Worm (Caenorhabditis elegans) whole organism, late embryonic: Measurements from ENCODE around the gene glr-4.
A peak's percentile ranks its signal among the peaks of the same experiment; 100 is the strongest.

ENCODE experiments used
- C08G9.2 ChIP-seq: sonication (generic microtip); optimal IDR thresholded peaks from 2 replicates; lab custom pipeline; 2016; ENCODE audit warnings: mild to moderate bottlenecking, missing genetic modification characterization, moderate library complexity, missing compliant biosample characterization
- F13H6.1 ChIP-seq: sonication (generic microtip); optimal IDR thresholded peaks from 2 replicates; lab custom pipeline; 2016; ENCODE audit warnings: missing genetic modification characterization, missing compliant biosample characterization
- Y22D7AL.16 ChIP-seq: sonication (generic microtip); optimal IDR thresholded peaks from 2 replicates; lab custom pipeline; 2016; ENCODE audit warnings: missing genetic modification characterization, missing compliant biosample characterization
- ahr-1 ChIP-seq: sonication (generic microtip); optimal IDR thresholded peaks from 2 replicates; lab custom pipeline; 2016; ENCODE audit warnings: missing genetic modification characterization, missing compliant biosample characterization
- ceh-18 ChIP-seq: sonication (generic microtip); optimal IDR thresholded peaks from 2 replicates; lab custom pipeline; 2016; ENCODE audit warnings: missing genetic modification characterization, missing compliant biosample characterization
- ceh-19 ChIP-seq: fragments of 200-800 bp; sonication (Bioruptor generic); optimal IDR thresholded peaks from 2 replicates; lab custom pipeline; 2018; ENCODE audit warnings: mild to moderate bottlenecking, missing genetic modification characterization, missing compliant biosample characterization
- ceh-24 ChIP-seq: sonication (generic microtip); optimal IDR thresholded peaks from 2 replicates; lab custom pipeline; 2016; ENCODE audit warnings: mild to moderate bottlenecking, missing genetic modification characterization, missing compliant biosample characterization
- ceh-34 ChIP-seq: sonication (generic microtip); optimal IDR thresholded peaks from 2 replicates; lab custom pipeline; 2016; ENCODE audit warnings: mild to moderate bottlenecking, missing genetic modification characterization, missing compliant biosample characterization
- dve-1 ChIP-seq: sonication (generic microtip); optimal IDR thresholded peaks from 2 replicates; lab custom pipeline; 2017; ENCODE audit warnings: antibody characterized with exemption, mild to moderate bottlenecking, missing genetic modification characterization, missing compliant biosample characterization
- elt-2 ChIP-seq: sonication (generic microtip); optimal IDR thresholded peaks from 2 replicates; lab custom pipeline; 2016; ENCODE audit warnings: missing genetic modification reagents, missing genetic modification characterization, missing compliant biosample characterization
- elt-4 ChIP-seq: sonication (generic microtip); optimal IDR thresholded peaks from 2 replicates; lab custom pipeline; 2016; ENCODE audit warnings: missing genetic modification characterization, missing compliant biosample characterization
- ets-4 ChIP-seq: sonication (generic microtip); optimal IDR thresholded peaks from 2 replicates; lab custom pipeline; 2016; ENCODE audit warnings: missing genetic modification characterization, missing compliant biosample characterization
- eyg-1 ChIP-seq: sonication (generic microtip); optimal IDR thresholded peaks from 2 replicates; lab custom pipeline; 2016; ENCODE audit warnings: missing genotype, missing genetic modification characterization, missing compliant biosample characterization
- fkh-10 ChIP-seq: fragments of 150-350 bp; optimal IDR thresholded peaks from 2 replicates; lab custom pipeline; 2014; ENCODE audit warnings: missing biosample characterization, missing genetic modification reagents, missing genetic modification characterization
- fkh-6 ChIP-seq: sonication (generic microtip); optimal IDR thresholded peaks from 2 replicates; lab custom pipeline; 2016; ENCODE audit warnings: missing genetic modification characterization, missing compliant biosample characterization
- gmeb-2 ChIP-seq: sonication (generic microtip); optimal IDR thresholded peaks from 2 replicates; lab custom pipeline; 2016; ENCODE audit warnings: missing genetic modification characterization, inconsistent platforms, missing compliant biosample characterization
- hlh-13 ChIP-seq: fragments of 200-800 bp; sonication (Bioruptor generic); optimal IDR thresholded peaks from 2 replicates; lab custom pipeline; 2018; ENCODE audit warnings: mild to moderate bottlenecking, missing genetic modification characterization, missing compliant biosample characterization
- hlh-15 ChIP-seq: sonication (generic microtip); optimal IDR thresholded peaks from 2 replicates; lab custom pipeline; 2016; ENCODE audit warnings: missing genetic modification characterization, missing compliant biosample characterization
- hlh-30 ChIP-seq: sonication (generic microtip); optimal IDR thresholded peaks from 2 replicates; lab custom pipeline; 2017; ENCODE audit warnings: antibody characterized with exemption, missing genetic modification characterization, missing compliant biosample characterization; ENCODE audit not compliant: insufficient read depth
- hlh-6 ChIP-seq: sonication (generic microtip); optimal IDR thresholded peaks from 2 replicates; lab custom pipeline; 2016; ENCODE audit warnings: missing genotype, missing genetic modification characterization, missing compliant biosample characterization
- lim-6 ChIP-seq: sonication (generic microtip); optimal IDR thresholded peaks from 2 replicates; lab custom pipeline; 2016; ENCODE audit warnings: missing genetic modification characterization, missing compliant biosample characterization
- lin-11 ChIP-seq: fragments of 200-800 bp; sonication (Bioruptor generic); optimal IDR thresholded peaks from 2 replicates; lab custom pipeline; 2018; ENCODE audit warnings: mild to moderate bottlenecking, missing genetic modification characterization, missing compliant biosample characterization
- mec-3 ChIP-seq: sonication (generic microtip); optimal IDR thresholded peaks from 2 replicates; lab custom pipeline; 2016; ENCODE audit warnings: borderline replicate concordance, missing genetic modification characterization, missing compliant biosample characterization
- nfya-1 ChIP-seq: sonication (generic microtip); optimal IDR thresholded peaks from 2 replicates; lab custom pipeline; 2017; ENCODE audit warnings: missing genetic modification characterization, mild to moderate bottlenecking, missing compliant biosample characterization, antibody characterized with exemption, moderate library complexity
- odd-2 ChIP-seq: sonication (generic microtip); optimal IDR thresholded peaks from 2 replicates; lab custom pipeline; 2017; ENCODE audit warnings: antibody characterized with exemption, mild to moderate bottlenecking, missing genetic modification characterization, missing compliant biosample characterization
- pqm-1 ChIP-seq: sonication (generic microtip); optimal IDR thresholded peaks from 2 replicates; lab custom pipeline; 2016; ENCODE audit warnings: missing genetic modification characterization, missing compliant biosample characterization
- pros-1 ChIP-seq: fragments of 150-350 bp; optimal IDR thresholded peaks from 2 replicates; lab custom pipeline; 2014; ENCODE audit warnings: missing biosample characterization, missing genetic modification reagents, missing genetic modification characterization
- ref-2 ChIP-seq: sonication (generic microtip); optimal IDR thresholded peaks from 2 replicates; lab custom pipeline; 2016; ENCODE audit warnings: missing genetic modification characterization, missing compliant biosample characterization
- rnt-1 ChIP-seq: sonication (generic microtip); optimal IDR thresholded peaks from 2 replicates; lab custom pipeline; 2016; ENCODE audit warnings: missing genetic modification characterization, missing compliant biosample characterization
- sdc-2 ChIP-seq: sonication (generic microtip); optimal IDR thresholded peaks from 2 replicates; lab custom pipeline; 2016; ENCODE audit warnings: missing genotype, missing genetic modification characterization, missing compliant biosample characterization
- sox-2 ChIP-seq: fragments of 200-800 bp; sonication (Bioruptor generic); IDR thresholded peaks from 2 replicates; pipeline ENCODE4 v1.3.6; 2022; ENCODE audit warnings: missing genetic modification reagents, missing genetic modification characterization, missing compliant biosample characterization
- tbx-7 ChIP-seq: sonication (generic microtip); optimal IDR thresholded peaks from 2 replicates; lab custom pipeline; 2016; ENCODE audit warnings: missing genotype, missing genetic modification characterization, missing compliant biosample characterization
- unc-42 ChIP-seq: sonication (generic microtip); optimal IDR thresholded peaks from 2 replicates; lab custom pipeline; 2016; ENCODE audit warnings: missing genotype, missing genetic modification characterization, missing compliant biosample characterization
- unc-55 ChIP-seq: sonication (generic microtip); optimal IDR thresholded peaks from 2 replicates; lab custom pipeline; 2017; ENCODE audit warnings: missing biosample characterization, missing genetic modification reagents, missing genetic modification characterization
- unc-86 ChIP-seq: sonication (generic microtip); optimal IDR thresholded peaks from 2 replicates; lab custom pipeline; 2016; ENCODE audit warnings: missing genetic modification characterization, missing compliant biosample characterization
- zip-5 ChIP-seq: sonication (generic microtip); optimal IDR thresholded peaks from 2 replicates; lab custom pipeline; 2016; ENCODE audit warnings: missing genetic modification characterization, missing compliant biosample characterization

glr-4 gene

ce11 chrII:7783467-7783959 lies 10.6 kb downstream of the glr-4 start, which contains the start of gene skr-17:
Gene skr-17, plus strand, starts transcription at chrII:7783517.
- no peak for TF ChIP-seq ahr-1 (tag; lab: Kevin White, UChicago)

- no peak for TF ChIP-seq ref-2 (tag; lab: Kevin White, UChicago)
- no peak for TF ChIP-seq Y22D7AL.16 (tag; lab: Kevin White, UChicago)
- no peak for TF ChIP-seq eyg-1
- no peak for TF ChIP-seq ets-4
- TF ChIP-seq ceh-18 (tag; lab: Kevin White, UChicago): no peak
- no peak for TF ChIP-seq mec-3 (tag; lab: Kevin White, UChicago)
- no peak for TF ChIP-seq lim-6
- no peak for TF ChIP-seq sdc-2 (tag; lab: Kevin White, UChicago)
- no peak for TF ChIP-seq tbx-7 (tag; lab: Kevin White, UChicago)
- no peak for TF ChIP-seq odd-2 (tag; lab: Kevin White, UChicago)
- TF ChIP-seq unc-86: no peak
- no peak for TF ChIP-seq pqm-1 (tag; lab: Kevin White, UChicago)
- TF ChIP-seq ceh-24 (tag; lab: Kevin White, UChicago): no peak
- TF ChIP-seq fkh-6 (tag; lab: Kevin White, UChicago): no peak
- no peak for TF ChIP-seq hlh-30
- no peak for TF ChIP-seq sox-2 (GFP tag; lab: Robert Waterston, UW)
- no peak for TF ChIP-seq hlh-6 (tag; lab: Kevin White, UChicago)
- no peak for TF ChIP-seq pros-1 (tag; lab: Kevin White, UChicago)
- no peak for TF ChIP-seq gmeb-2 (tag; lab: Kevin White, UChicago)
Measured at ce11 chrII:7781102-7781616, 13.0 kb downstream of the glr-4 start, which contains the start of the genes snpc-1.1 and spdl-1. Gene snpc-1.1, minus strand, starts transcription at chrII:7781301. Gene spdl-1, plus strand, starts transcription at chrII:7781566.

- TF ChIP-seq zip-5 (tag; lab: Kevin White, UChicago) (no peak), hlh-13 (GFP tag; lab: Kevin White, UChicago) (no peak), unc-42 (tag; lab: Kevin White, UChicago) (no peak), Y22D7AL.16 (tag; lab: Kevin White, UChicago) (no peak), elt-4 (tag; lab: Kevin White, UChicago) (no peak), rnt-1 (tag; lab: Kevin White, UChicago) (no peak), ref-2 (tag; lab: Kevin White, UChicago) (no peak), elt-2 (tag; lab: Kevin White, UChicago) (no peak)
Measured at ce11 chrII:7778273-7778672, 15.8 kb downstream of the glr-4 start.

ce11 chrII:7777320-7777978 lies 16.7 kb downstream of the glr-4 start, which contains the start of gene mthf-1:
Gene mthf-1, minus strand, starts transcription at chrII:7777823.
- no peak for TF ChIP-seq lin-11 (tag; lab: Kevin White, UChicago)
- TF ChIP-seq F13H6.1 (tag; lab: Kevin White, UChicago): no peak
- no peak for TF ChIP-seq fkh-10
- TF ChIP-seq ceh-34 (tag; lab: Kevin White, UChicago): no peak
- TF ChIP-seq hlh-30: peak; percentile 6
- TF ChIP-seq dve-1 (tag; lab: Kevin White, UChicago): no peak
- TF ChIP-seq nfya-1 (tag; lab: Kevin White, UChicago): no peak
- no peak for TF ChIP-seq zip-5 (tag; lab: Kevin White, UChicago)
- TF ChIP-seq pqm-1 (tag; lab: Kevin White, UChicago): no peak
- no peak for TF ChIP-seq C08G9.2 (tag; lab: Kevin White, UChicago)
- no peak for TF ChIP-seq hlh-15 (tag; lab: Kevin White, UChicago)
- no peak for TF ChIP-seq odd-2 (tag; lab: Kevin White, UChicago)
- TF ChIP-seq unc-55: no peak
- no peak for TF ChIP-seq fkh-6 (tag; lab: Kevin White, UChicago)
- TF ChIP-seq ceh-19 (GFP tag; lab: Kevin White, UChicago): no peak
- peak; percentile 81 for TF ChIP-seq elt-2 (tag; lab: Kevin White, UChicago)
- no peak for TF ChIP-seq Y22D7AL.16 (tag; lab: Kevin White, UChicago)
